Fruit fly (Drosophila melanogaster) whole organism, pupa: Measurements from ENCODE around the gene CtsF.

Source experiments
- CG10348 ChIP-seq: fragments of 200-800 bp; sonication (Bioruptor generic); IDR thresholded peaks from 2 replicates; pipeline ENCODE4 v1.3.6; 2022; ENCODE audit warnings: missing biosample characterization, missing genetic modification characterization
- CG12605 ChIP-seq: fragments of 200-800 bp; sonication (Bioruptor generic); IDR thresholded peaks from 2 replicates; pipeline ENCODE4 v1.3.6; 2022; ENCODE audit warnings: missing biosample characterization, missing genetic modification characterization
- CG13204 ChIP-seq: fragments of 200-800 bp; sonication (Bioruptor generic); optimal IDR thresholded peaks from 2 replicates; lab custom pipeline; 2018; ENCODE audit warnings: missing biosample characterization, mild to moderate bottlenecking, missing genetic modification characterization, moderate library complexity
- CG14655 ChIP-seq: fragments of 200-800 bp; sonication (Bioruptor generic); optimal IDR thresholded peaks from 3 replicates; lab custom pipeline; 2017; ENCODE audit warnings: mild to moderate bottlenecking, missing biosample characterization, missing genetic modification reagents, missing genetic modification characterization
- CG15710 ChIP-seq: fragments of 200-800 bp; sonication (Bioruptor generic); optimal IDR thresholded peaks from 2 replicates; lab custom pipeline; 2018; ENCODE audit warnings: missing biosample characterization, mild to moderate bottlenecking, missing genetic modification characterization, moderate library complexity
- CG17806 ChIP-seq: fragments of 200-800 bp; sonication (Bioruptor generic); optimal IDR thresholded peaks from 2 replicates; lab custom pipeline; 2018; ENCODE audit warnings: missing biosample characterization, mild to moderate bottlenecking, missing genetic modification characterization, moderate library complexity
- CG32121 ChIP-seq: fragments of 200-800 bp; sonication (Bioruptor generic); IDR thresholded peaks from 2 replicates; pipeline ENCODE4 v1.3.6; 2022; ENCODE audit warnings: missing biosample characterization, missing genetic modification characterization
- CG34367 ChIP-seq: fragments of 200-800 bp; sonication (Bioruptor generic); optimal IDR thresholded peaks from 2 replicates; lab custom pipeline; 2018; ENCODE audit warnings: missing biosample characterization, mild to moderate bottlenecking, missing genetic modification characterization
- CG4496 ChIP-seq: fragments of 200-800 bp; sonication (Bioruptor generic); IDR thresholded peaks from 3 replicates; pipeline ENCODE4 v1.3.6; 2022; ENCODE audit warnings: missing biosample characterization, missing genetic modification characterization
- CG8159 ChIP-seq: fragments of 200-800 bp; sonication (Bioruptor generic); optimal IDR thresholded peaks from 3 replicates; lab custom pipeline; 2018; ENCODE audit warnings: missing biosample characterization, mild to moderate bottlenecking, missing genetic modification characterization, moderate library complexity
- CG8301 ChIP-seq: fragments of 200-800 bp; sonication (Bioruptor generic); optimal IDR thresholded peaks from 2 replicates; lab custom pipeline; 2018; ENCODE audit warnings: missing biosample characterization, mild to moderate bottlenecking, missing genetic modification characterization
- CG9948 ChIP-seq: fragments of 200-800 bp; sonication (Bioruptor generic); optimal IDR thresholded peaks from 2 replicates; lab custom pipeline; 2018; ENCODE audit warnings: missing biosample characterization, mild to moderate bottlenecking, missing genetic modification characterization, moderate library complexity
- D1 ChIP-seq: fragments of 200-800 bp; sonication (Bioruptor generic); optimal IDR thresholded peaks from 2 replicates; lab custom pipeline; 2018; ENCODE audit warnings: missing biosample characterization, mild to moderate bottlenecking, missing genetic modification characterization, moderate library complexity
- EcR ChIP-seq: fragments of 200-800 bp; sonication (Bioruptor generic); optimal IDR thresholded peaks from 3 replicates; lab custom pipeline; 2019; ENCODE audit warnings: missing biosample characterization, missing genetic modification characterization, mild to moderate bottlenecking, moderate library complexity, missing genetic modification reagents
- Ets98B ChIP-seq: fragments of 200-800 bp; sonication (Bioruptor generic); IDR thresholded peaks from 2 replicates; pipeline ENCODE4 v1.3.6; 2022; ENCODE audit warnings: missing biosample characterization, missing genetic modification characterization
- Pif1A ChIP-seq: fragments of 200-800 bp; sonication (Bioruptor generic); optimal IDR thresholded peaks from 3 replicates; lab custom pipeline; 2016; ENCODE audit warnings: missing biosample characterization, missing genetic modification characterization
- Pif1B ChIP-seq: fragments of 200-800 bp; sonication (Bioruptor generic); optimal IDR thresholded peaks from 3 replicates; lab custom pipeline; 2016; ENCODE audit warnings: missing biosample characterization, missing genetic modification characterization
- Snoo ChIP-seq: fragments of 200-800 bp; sonication (Bioruptor generic); optimal IDR thresholded peaks from 3 replicates; lab custom pipeline; 2017; ENCODE audit warnings: missing biosample characterization, mild to moderate bottlenecking, missing genetic modification characterization, inconsistent platforms
- fd96Ca ChIP-seq: fragments of 200-800 bp; sonication (Bioruptor generic); IDR thresholded peaks from 3 replicates; pipeline ENCODE4 v1.3.6; 2022; ENCODE audit warnings: missing biosample characterization, missing genetic modification characterization
- gl ChIP-seq: fragments of 200-800 bp; sonication (Bioruptor generic); optimal IDR thresholded peaks from 2 replicates; lab custom pipeline; 2018; ENCODE audit warnings: missing biosample characterization, mild to moderate bottlenecking, missing genetic modification characterization
- rn ChIP-seq: fragments of 200-800 bp; sonication (Bioruptor generic); IDR thresholded peaks from 2 replicates; pipeline ENCODE4 v1.3.6; 2022; ENCODE audit warnings: missing biosample characterization, missing genetic modification characterization

CtsF gene

DNA sequence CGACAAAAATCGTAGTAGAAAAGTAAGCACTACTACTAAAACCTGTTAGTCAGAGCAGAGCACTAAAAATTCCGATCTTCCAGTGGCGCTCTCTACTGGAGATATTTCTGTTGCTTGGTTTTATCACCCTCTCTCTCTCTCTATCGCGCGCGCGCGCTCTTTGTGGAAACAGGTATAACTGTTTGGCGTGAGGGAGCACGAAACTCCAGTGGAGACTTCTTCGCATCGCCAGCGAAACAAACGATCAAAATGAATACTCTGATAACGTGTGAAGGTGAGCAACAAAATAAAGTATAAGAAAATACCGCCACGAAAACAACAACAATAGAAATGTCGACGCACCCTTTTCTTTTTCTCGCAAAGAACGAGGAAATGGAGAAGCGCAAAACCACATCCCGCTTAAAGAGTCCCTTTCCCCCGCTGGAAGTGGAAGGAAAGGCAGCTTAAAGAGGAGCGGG lies 35.2 kb downstream of the CtsF start:
- TF ChIP-seq Ets98B (GFP tag; lab: Robert Waterston, UW) (no peak), EcR (GFP tag; lab: Kevin White, UChicago) (peak; percentile 60)
- TF ChIP-seq, all 21 proteins: peak for 1

DNA sequence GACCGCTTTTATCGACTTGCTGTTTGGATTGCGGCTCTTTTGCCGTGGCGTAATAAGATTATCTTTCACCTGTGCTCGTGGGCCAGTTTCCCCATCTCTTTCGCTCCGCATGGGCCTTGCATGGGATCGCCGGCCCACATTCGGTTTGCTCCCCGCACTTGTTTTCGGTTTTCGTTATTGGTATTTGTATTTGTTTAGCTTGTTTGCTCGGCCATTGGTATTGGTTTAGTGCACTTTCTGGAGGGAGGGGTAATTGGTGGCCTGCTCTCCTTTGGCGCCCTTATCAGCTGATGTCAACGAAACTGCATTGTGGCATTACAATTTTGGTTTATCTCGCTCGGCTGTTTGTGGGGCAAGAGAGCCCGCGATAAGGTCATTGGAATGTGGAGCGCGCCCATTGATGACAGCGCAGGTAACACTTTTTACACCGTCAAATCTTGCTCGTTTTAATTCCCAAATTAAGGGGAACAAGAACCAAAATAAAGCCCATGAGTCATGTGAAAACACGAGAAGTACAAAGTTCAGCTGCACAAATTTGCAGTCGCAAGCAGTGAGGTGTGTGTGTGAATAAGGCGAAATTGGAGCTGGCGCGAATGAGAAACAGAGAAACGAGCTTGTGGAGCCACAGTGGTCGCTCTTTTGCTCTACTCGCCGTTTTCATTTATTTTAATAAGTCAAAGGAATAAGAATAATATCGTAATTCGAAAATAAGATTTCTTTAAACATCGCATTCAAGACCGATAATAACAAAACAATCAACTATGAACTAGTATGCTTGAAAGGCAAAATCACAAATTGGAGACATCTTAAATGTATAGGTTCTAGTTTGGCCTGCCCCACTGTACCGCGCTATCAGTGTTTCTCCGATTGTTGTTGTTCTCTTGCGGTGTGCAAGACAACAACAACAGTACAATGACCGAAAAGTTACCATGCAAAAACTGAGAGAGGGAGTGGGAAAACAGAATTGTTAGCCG lies 35.9 kb downstream of the CtsF start:
- peak; percentile 88 for TF ChIP-seq CG9948 (tag; lab: Kevin White, UChicago)
- TF ChIP-seq rn: peak; percentile 63
- TF ChIP-seq CG8301 (tag; lab: Kevin White, UChicago): peak; percentile 90
- TF ChIP-seq CG10348 (GFP tag; lab: Robert Waterston, UW): no peak
- peak; percentile 88 for TF ChIP-seq EcR (GFP tag; lab: Kevin White, UChicago)
- peak; percentile 82 for TF ChIP-seq CG13204 (GFP tag; lab: Kevin White, UChicago)
- TF ChIP-seq D1 (tag; lab: Kevin White, UChicago): peak; percentile 45
- peak; percentile 90 for TF ChIP-seq CG15710
- TF ChIP-seq CG34367 (tag; lab: Kevin White, UChicago): peak; percentile 84
- TF ChIP-seq Ets98B (GFP tag; lab: Robert Waterston, UW): peak; percentile 79
- TF ChIP-seq Pif1B (GFP tag; lab: Kevin White, UChicago): peak; percentile 83
- TF ChIP-seq CG14655: peak; percentile 90
- peak; percentile 89 for TF ChIP-seq CG8159 (tag; lab: Kevin White, UChicago)
- peak; percentile 76 for TF ChIP-seq CG32121 (GFP tag; lab: Robert Waterston, UW)
- peak; percentile 87 for TF ChIP-seq fd96Ca (GFP tag; lab: Robert Waterston, UW)
- TF ChIP-seq CG12605 (GFP tag; lab: Robert Waterston, UW): peak; percentile 80
- peak; percentile 85 for TF ChIP-seq Snoo (tag; lab: Kevin White, UChicago)
- TF ChIP-seq Pif1A: peak; percentile 89
- peak; percentile 70 for TF ChIP-seq gl (tag; lab: Kevin White, UChicago)
- TF ChIP-seq CG4496 (GFP tag; lab: Robert Waterston, UW): peak; percentile 84
- TF ChIP-seq CG17806: peak; percentile 82
- TF ChIP-seq, all 21 proteins: peak for 20

DNA sequence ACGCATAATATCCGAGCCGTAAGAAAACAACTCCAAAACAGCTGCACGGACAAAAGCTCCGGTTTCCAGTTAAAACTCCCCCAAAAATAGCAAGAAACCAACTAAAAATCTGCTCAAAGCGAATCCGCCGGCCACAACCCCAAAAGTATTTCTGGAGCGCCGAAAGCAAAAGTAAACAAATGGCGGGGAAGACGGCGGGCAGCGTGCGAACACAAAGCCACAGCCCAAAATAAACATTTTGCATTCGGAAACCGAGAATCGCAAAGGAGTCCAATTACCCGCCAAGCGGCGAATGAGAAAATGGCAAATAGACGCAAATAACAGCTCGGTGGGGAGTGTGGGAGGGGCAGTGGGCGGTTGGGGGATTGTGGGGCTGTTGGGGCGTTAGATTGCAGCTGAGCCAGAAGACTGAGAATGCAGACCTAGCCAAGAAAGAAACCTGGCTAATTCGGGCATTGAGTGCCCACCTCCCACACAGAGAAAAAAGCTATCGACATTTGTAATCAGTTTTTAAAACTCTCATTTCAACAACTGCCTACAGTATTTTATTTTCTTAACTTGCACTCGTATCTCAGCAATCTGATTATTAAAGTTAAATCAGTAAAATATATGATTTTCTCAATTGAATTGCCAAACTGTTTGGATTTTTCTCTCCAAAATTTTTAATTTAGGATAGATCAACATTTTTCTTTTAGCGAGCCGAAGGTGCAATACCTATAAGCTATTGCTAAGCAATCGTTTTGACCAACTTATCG lies 37.2 kb downstream of the CtsF start:
- TF ChIP-seq rn (no peak), Ets98B (GFP tag; lab: Robert Waterston, UW) (peak; percentile 23; the same call in 1 of the 2 replicates), Pif1B (GFP tag; lab: Kevin White, UChicago) (no peak), CG10348 (GFP tag; lab: Robert Waterston, UW) (no peak), fd96Ca (GFP tag; lab: Robert Waterston, UW) (0 out of 3 replicates have a peak, but pooled peaks have one; percentile 34), CG14655 (peak; percentile 51), CG8159 (tag; lab: Kevin White, UChicago) (no peak), CG4496 (GFP tag; lab: Robert Waterston, UW) (0 out of 3 replicates have a peak, but pooled peaks have one; percentile 33), CG8301 (tag; lab: Kevin White, UChicago) (peak; percentile 43), gl (tag; lab: Kevin White, UChicago) (no peak)

DNA sequence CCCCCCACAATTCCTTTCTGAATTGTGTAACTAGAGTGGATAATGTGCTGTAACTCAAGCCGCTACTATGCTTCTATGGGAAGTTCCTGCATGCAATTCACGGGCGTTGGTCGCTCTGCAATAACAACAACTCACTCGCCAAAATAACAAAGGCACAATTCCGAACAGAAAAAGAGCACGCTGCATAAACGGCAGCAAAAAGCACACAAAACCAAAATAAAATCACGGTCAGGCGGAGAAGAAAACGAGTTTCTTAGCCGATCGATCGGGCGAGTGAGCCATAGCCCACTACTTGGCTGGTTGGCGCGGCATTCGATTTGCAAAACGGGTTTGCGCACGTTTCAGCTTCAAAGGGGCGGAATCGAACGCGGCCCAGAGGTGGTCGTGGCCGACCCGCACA lies 38.2 kb downstream of the CtsF start:
- TF ChIP-seq CG32121 (GFP tag; lab: Robert Waterston, UW): no peak
- TF ChIP-seq gl (tag; lab: Kevin White, UChicago): peak; percentile 13
- TF ChIP-seq CG14655: no peak
- TF ChIP-seq CG13204 (GFP tag; lab: Kevin White, UChicago): peak; percentile 86
- TF ChIP-seq CG17806: no peak
- no peak for TF ChIP-seq D1 (tag; lab: Kevin White, UChicago)
- peak; percentile 34; the same call in 1 of the 2 replicates for TF ChIP-seq Ets98B (GFP tag; lab: Robert Waterston, UW)
- TF ChIP-seq EcR (GFP tag; lab: Kevin White, UChicago): peak; percentile 63
- TF ChIP-seq, all 21 proteins: peak for 4

DNA sequence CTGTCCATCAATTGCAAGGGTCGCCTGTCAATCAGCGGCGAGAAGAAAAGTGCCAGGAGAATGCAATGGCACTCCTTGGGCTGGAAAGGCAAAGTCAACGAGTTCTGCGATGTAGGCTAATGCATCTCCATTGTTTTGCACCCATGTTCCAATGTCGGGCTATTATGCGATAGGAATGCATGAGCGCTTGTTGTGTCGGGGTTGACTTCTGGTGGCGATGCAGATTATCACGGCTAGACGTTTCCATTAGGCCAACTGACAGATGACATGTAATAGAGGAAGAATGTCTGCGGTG lies 38.8 kb downstream of the CtsF start:
- no peak for TF ChIP-seq Ets98B (GFP tag; lab: Robert Waterston, UW)
